Worm (Caenorhabditis elegans): ENCODE results near the gene R07E5.5.

The R07E5.5 gene

DNA sequence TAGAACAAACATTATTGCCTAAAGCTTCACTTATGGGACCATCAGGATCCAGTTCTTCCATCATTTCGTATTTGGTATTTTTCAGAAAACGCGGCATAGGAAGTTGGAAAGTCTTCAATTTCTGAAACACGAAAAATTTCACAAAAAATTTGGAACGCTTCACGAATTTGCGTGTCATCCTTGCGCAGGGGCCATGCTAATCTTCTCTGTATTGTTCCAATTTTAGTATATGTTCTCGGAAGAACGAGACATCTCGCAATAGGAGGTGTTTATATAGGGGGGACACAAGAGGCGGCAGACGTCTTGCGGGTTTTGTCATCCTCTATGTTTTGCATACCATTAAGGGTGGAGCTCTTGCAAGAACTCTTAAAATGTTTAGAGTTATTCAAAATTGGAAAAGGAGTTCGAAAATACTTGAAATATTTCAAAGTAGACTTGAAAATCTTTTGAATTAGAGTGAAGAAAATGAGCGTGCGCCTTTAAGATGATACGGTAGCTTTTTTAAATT is 29.6 kb downstream of the R07E5.5 start:
- peak; percentile 35; the same call in 1 of the 2 replicates for TF ChIP-seq ceh-88 (GFP tag; IDR thresholded peaks at IDR 0.05)
- TF ChIP-seq nhr-47 (tag; optimal IDR thresholded peaks at IDR 0.05): peak; percentile 63
- peak; percentile 86 for TF ChIP-seq nhr-19 (GFP tag; conservative IDR thresholded peaks at IDR 0.05)
- peak; percentile 6 for TF ChIP-seq C16A3.4 (tag; optimal IDR thresholded peaks at IDR 0.05)
- TF ChIP-seq dsc-1 (tag; optimal IDR thresholded peaks at IDR 0.05): peak; percentile 43
- TF ChIP-seq unc-86 (tag; optimal IDR thresholded peaks at IDR 0.05): peak; percentile 6
- TF ChIP-seq rnt-1 (tag; optimal IDR thresholded peaks at IDR 0.05): peak; percentile 38
- peak; percentile 26 for TF ChIP-seq lin-14 (GFP tag; optimal IDR thresholded peaks at IDR 0.05)
- peak; percentile 29 for TF ChIP-seq zip-4 (GFP tag; optimal IDR thresholded peaks at IDR 0.05)
- peak; percentile 3 for TF ChIP-seq fkh-8 (tag; optimal IDR thresholded peaks at IDR 0.05)
- TF ChIP-seq nhr-71 (tag; optimal IDR thresholded peaks at IDR 0.05): peak; percentile 41
- TF ChIP-seq lsy-2 (tag; optimal IDR thresholded peaks at IDR 0.05): peak in 1 of 2 experiments; percentile 21
- peak in 1 of 2 experiments; percentile 26 for TF ChIP-seq efl-1 (optimal IDR thresholded peaks at IDR 0.05)
- TF ChIP-seq efl-1 (GFP tag; optimal IDR thresholded peaks at IDR 0.05 in 1 of 2): peak in 1 of 2 experiments; percentile 88
- TF ChIP-seq xbp-1 (tag; optimal IDR thresholded peaks at IDR 0.05): peak; percentile 9
- 0 out of 2 replicates have a peak, but pooled peaks have one; percentile 14 for TF ChIP-seq isw-1 (GFP tag; IDR thresholded peaks at IDR 0.05)
- TF ChIP-seq elt-2 (tag; optimal IDR thresholded peaks at IDR 0.05): peak; percentile 6
- TF ChIP-seq snu-23 (GFP tag; optimal IDR thresholded peaks at IDR 0.05): peak; percentile 23
- peak; percentile 40; the same call in 1 of the 2 replicates for TF ChIP-seq grh-1 (GFP tag; IDR thresholded peaks at IDR 0.05)
- peak; percentile 67 for TF ChIP-seq mab-9 (GFP tag; IDR thresholded peaks at IDR 0.05)
- TF ChIP-seq irx-1 (tag; optimal IDR thresholded peaks at IDR 0.05): peak; percentile 19
- peak; percentile 27 for TF ChIP-seq nhr-90 (tag; optimal IDR thresholded peaks at IDR 0.05; ENCODE audit: poor library complexity)
- TF ChIP-seq swsn-7 (tag; optimal IDR thresholded peaks at IDR 0.05): peak; percentile 45
- TF ChIP-seq dpl-1 (GFP tag; optimal IDR thresholded peaks at IDR 0.05): peak in 1 of 3 experiments; percentile 30
- peak; percentile 96 for TF ChIP-seq snpc-4 (tag; optimal IDR thresholded peaks at IDR 0.05)

DNA sequence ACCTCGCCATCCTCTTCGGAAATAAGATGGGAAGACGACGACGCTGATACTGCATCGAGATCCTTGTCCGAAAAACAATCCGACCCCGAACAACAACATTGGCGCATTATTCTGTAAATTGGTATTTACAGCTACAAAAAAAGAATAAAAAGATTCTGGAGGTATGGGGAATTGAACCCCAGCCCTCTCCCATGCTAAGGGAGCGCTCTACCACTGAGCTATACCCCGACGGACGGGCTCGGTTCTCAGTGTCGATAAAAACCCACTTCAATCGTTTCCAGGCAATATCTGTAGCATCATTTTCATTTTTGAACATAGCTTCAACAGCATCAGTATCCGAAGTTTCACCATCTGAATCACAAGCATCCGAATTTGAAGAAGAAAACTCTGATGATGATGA is 31.6 kb downstream of the R07E5.5 start:
- no peak for TF ChIP-seq lin-15B (tag; optimal IDR thresholded peaks at IDR 0.05)
- no peak for TF ChIP-seq irx-1 (tag; optimal IDR thresholded peaks at IDR 0.05)
- TF ChIP-seq nhr-47 (tag; optimal IDR thresholded peaks at IDR 0.05): no peak
- TF ChIP-seq snpc-4 (tag; optimal IDR thresholded peaks at IDR 0.05): peak; percentile 22
- TF ChIP-seq lir-3 (tag; optimal IDR thresholded peaks at IDR 0.05; ENCODE audit: poor library complexity): no peak
- TF ChIP-seq lin-14 (GFP tag; optimal IDR thresholded peaks at IDR 0.05): no peak
- no peak for TF ChIP-seq nhr-28 (tag; optimal IDR thresholded peaks at IDR 0.05)
- TF ChIP-seq snu-23 (GFP tag; optimal IDR thresholded peaks at IDR 0.05): no peak
- no peak for TF ChIP-seq sox-4 (tag; optimal IDR thresholded peaks at IDR 0.05)
- no peak for TF ChIP-seq nhr-11 (tag; optimal IDR thresholded peaks at IDR 0.05)
- peak; percentile 28 for TF ChIP-seq rnt-1 (tag; optimal IDR thresholded peaks at IDR 0.05)
- TF ChIP-seq nhr-84 (tag; optimal IDR thresholded peaks at IDR 0.05): no peak
- TF ChIP-seq nhr-85 (tag): no peak
- TF ChIP-seq lin-35 (GFP tag; optimal IDR thresholded peaks at IDR 0.05): peak in 1 of 2 experiments; percentile 13
- no peak for TF ChIP-seq hpl-2 (GFP tag; optimal IDR thresholded peaks at IDR 0.05)
- no peak for TF ChIP-seq blmp-1 (tag; optimal IDR thresholded peaks at IDR 0.05)
- TF ChIP-seq ztf-11 (tag; optimal IDR thresholded peaks at IDR 0.05): no peak
- TF ChIP-seq efl-1 (optimal IDR thresholded peaks at IDR 0.05): peak in 1 of 2 experiments; percentile 10
- TF ChIP-seq efl-1 (GFP tag; optimal IDR thresholded peaks at IDR 0.05 in 1 of 2): peak in 1 of 2 experiments; percentile 63
- TF ChIP-seq hlh-17 (GFP tag; optimal IDR thresholded peaks at IDR 0.05; ENCODE audit: borderline replicate concordance): no peak
- TF ChIP-seq elt-3 (tag; optimal IDR thresholded peaks at IDR 0.05): no peak
- no peak for TF ChIP-seq tbx-2 (tag; optimal IDR thresholded peaks at IDR 0.05)
- TF ChIP-seq pax-3 (tag; optimal IDR thresholded peaks at IDR 0.05): no peak

All from whole organism, L1 larva.